Fruit fly (Drosophila melanogaster) whole organism, pupa: ENCODE results near the gene CG32452.

Experiments
- CG10348 ChIP-seq: fragments of 200-800 bp; sonication (Bioruptor generic); IDR thresholded peaks from 2 replicates; pipeline ENCODE4 v1.3.6; 2022; ENCODE audit warnings: missing biosample characterization, missing genetic modification characterization
- CG12605 ChIP-seq: fragments of 200-800 bp; sonication (Bioruptor generic); IDR thresholded peaks from 2 replicates; pipeline ENCODE4 v1.3.6; 2022; ENCODE audit warnings: missing biosample characterization, missing genetic modification characterization
- CG13204 ChIP-seq: fragments of 200-800 bp; sonication (Bioruptor generic); optimal IDR thresholded peaks from 2 replicates; lab custom pipeline; 2018; ENCODE audit warnings: missing biosample characterization, mild to moderate bottlenecking, missing genetic modification characterization, moderate library complexity
- CG14655 ChIP-seq: fragments of 200-800 bp; sonication (Bioruptor generic); optimal IDR thresholded peaks from 3 replicates; lab custom pipeline; 2017; ENCODE audit warnings: mild to moderate bottlenecking, missing biosample characterization, missing genetic modification reagents, missing genetic modification characterization
- CG15710 ChIP-seq: fragments of 200-800 bp; sonication (Bioruptor generic); optimal IDR thresholded peaks from 2 replicates; lab custom pipeline; 2018; ENCODE audit warnings: missing biosample characterization, mild to moderate bottlenecking, missing genetic modification characterization, moderate library complexity
- CG17806 ChIP-seq: fragments of 200-800 bp; sonication (Bioruptor generic); optimal IDR thresholded peaks from 2 replicates; lab custom pipeline; 2018; ENCODE audit warnings: missing biosample characterization, mild to moderate bottlenecking, missing genetic modification characterization, moderate library complexity
- CG32121 ChIP-seq: fragments of 200-800 bp; sonication (Bioruptor generic); IDR thresholded peaks from 2 replicates; pipeline ENCODE4 v1.3.6; 2022; ENCODE audit warnings: missing biosample characterization, missing genetic modification characterization
- CG34367 ChIP-seq: fragments of 200-800 bp; sonication (Bioruptor generic); optimal IDR thresholded peaks from 2 replicates; lab custom pipeline; 2018; ENCODE audit warnings: missing biosample characterization, mild to moderate bottlenecking, missing genetic modification characterization
- CG4496 ChIP-seq: fragments of 200-800 bp; sonication (Bioruptor generic); IDR thresholded peaks from 3 replicates; pipeline ENCODE4 v1.3.6; 2022; ENCODE audit warnings: missing biosample characterization, missing genetic modification characterization
- CG8159 ChIP-seq: fragments of 200-800 bp; sonication (Bioruptor generic); optimal IDR thresholded peaks from 3 replicates; lab custom pipeline; 2018; ENCODE audit warnings: missing biosample characterization, mild to moderate bottlenecking, missing genetic modification characterization, moderate library complexity
- CG8301 ChIP-seq: fragments of 200-800 bp; sonication (Bioruptor generic); optimal IDR thresholded peaks from 2 replicates; lab custom pipeline; 2018; ENCODE audit warnings: missing biosample characterization, mild to moderate bottlenecking, missing genetic modification characterization
- CG9948 ChIP-seq: fragments of 200-800 bp; sonication (Bioruptor generic); optimal IDR thresholded peaks from 2 replicates; lab custom pipeline; 2018; ENCODE audit warnings: missing biosample characterization, mild to moderate bottlenecking, missing genetic modification characterization, moderate library complexity
- D1 ChIP-seq: fragments of 200-800 bp; sonication (Bioruptor generic); optimal IDR thresholded peaks from 2 replicates; lab custom pipeline; 2018; ENCODE audit warnings: missing biosample characterization, mild to moderate bottlenecking, missing genetic modification characterization, moderate library complexity
- EcR ChIP-seq: fragments of 200-800 bp; sonication (Bioruptor generic); optimal IDR thresholded peaks from 3 replicates; lab custom pipeline; 2019; ENCODE audit warnings: missing biosample characterization, missing genetic modification characterization, mild to moderate bottlenecking, moderate library complexity, missing genetic modification reagents
- Ets98B ChIP-seq: fragments of 200-800 bp; sonication (Bioruptor generic); IDR thresholded peaks from 2 replicates; pipeline ENCODE4 v1.3.6; 2022; ENCODE audit warnings: missing biosample characterization, missing genetic modification characterization
- Pif1A ChIP-seq: fragments of 200-800 bp; sonication (Bioruptor generic); optimal IDR thresholded peaks from 3 replicates; lab custom pipeline; 2016; ENCODE audit warnings: missing biosample characterization, missing genetic modification characterization
- Pif1B ChIP-seq: fragments of 200-800 bp; sonication (Bioruptor generic); optimal IDR thresholded peaks from 3 replicates; lab custom pipeline; 2016; ENCODE audit warnings: missing biosample characterization, missing genetic modification characterization
- Snoo ChIP-seq: fragments of 200-800 bp; sonication (Bioruptor generic); optimal IDR thresholded peaks from 3 replicates; lab custom pipeline; 2017; ENCODE audit warnings: missing biosample characterization, mild to moderate bottlenecking, missing genetic modification characterization, inconsistent platforms
- fd96Ca ChIP-seq: fragments of 200-800 bp; sonication (Bioruptor generic); IDR thresholded peaks from 3 replicates; pipeline ENCODE4 v1.3.6; 2022; ENCODE audit warnings: missing biosample characterization, missing genetic modification characterization
- gl ChIP-seq: fragments of 200-800 bp; sonication (Bioruptor generic); optimal IDR thresholded peaks from 2 replicates; lab custom pipeline; 2018; ENCODE audit warnings: missing biosample characterization, mild to moderate bottlenecking, missing genetic modification characterization
- rn ChIP-seq: fragments of 200-800 bp; sonication (Bioruptor generic); IDR thresholded peaks from 2 replicates; pipeline ENCODE4 v1.3.6; 2022; ENCODE audit warnings: missing biosample characterization, missing genetic modification characterization

Gene CG32452

DNA sequence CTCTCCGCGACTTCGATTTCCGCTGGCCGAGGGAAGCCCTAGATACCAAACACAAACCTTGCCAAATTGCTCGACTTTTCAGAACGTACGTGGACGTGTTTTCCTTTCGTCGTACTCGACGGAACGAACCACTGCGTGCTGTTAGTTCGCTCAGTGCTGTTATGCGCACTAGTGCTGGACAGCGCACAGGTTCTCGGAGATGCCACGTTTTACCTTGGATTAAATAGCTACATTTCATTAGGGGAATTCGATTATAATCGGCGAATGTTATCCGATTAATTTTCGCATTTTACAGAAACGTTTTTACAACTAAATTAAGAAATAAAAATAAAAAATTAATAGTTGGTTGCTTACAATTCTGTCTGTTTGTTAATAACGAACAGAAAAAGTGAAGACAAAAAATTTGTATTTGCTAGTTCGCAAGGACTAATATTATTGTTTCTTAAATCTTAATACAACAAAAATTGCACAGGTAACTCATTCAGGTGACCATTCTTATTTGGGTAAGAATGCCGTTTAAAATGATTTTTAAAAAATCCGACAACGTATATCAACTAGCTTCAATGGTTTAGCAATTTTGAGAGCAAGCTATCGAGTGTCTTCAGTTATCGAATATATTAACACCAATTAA lies at the start of gene CG32452, which contains the start of gene ArfGAP3:
Gene CG32452, plus strand, starts transcription at position 592 of the 631 bp plus-strand sequence.
Gene ArfGAP3, minus strand, starts transcription at position 441 of the 631 bp plus-strand sequence.
- TF ChIP-seq EcR = no peak
- no peak for TF ChIP-seq CG12605 (GFP tag; lab: Robert Waterston, UW)
- peak; percentile 50; the same call in 1 of the 2 replicates for TF ChIP-seq rn (GFP tag; lab: Robert Waterston, UW)
- TF ChIP-seq D1 = no peak
- peak; percentile 74 for TF ChIP-seq CG4496 (GFP tag; lab: Robert Waterston, UW)
- peak; percentile 56 for TF ChIP-seq CG9948 (tag; lab: Kevin White, UChicago)
- TF ChIP-seq CG17806 = peak; percentile 61
- TF ChIP-seq Ets98B = peak; percentile 77
- TF ChIP-seq Snoo (tag; lab: Kevin White, UChicago) = no peak
- peak; percentile 37 for TF ChIP-seq CG34367
- no peak for TF ChIP-seq CG14655 (GFP tag; lab: Kevin White, UChicago)
- peak; percentile 33 for TF ChIP-seq Pif1B (GFP tag; lab: Kevin White, UChicago)
- TF ChIP-seq CG8159 (tag; lab: Kevin White, UChicago) = peak; percentile 62
- TF ChIP-seq gl (tag; lab: Kevin White, UChicago) = no peak
- no peak for TF ChIP-seq CG13204 (GFP tag; lab: Kevin White, UChicago)
- peak; percentile 63 for TF ChIP-seq CG15710
- TF ChIP-seq Pif1A (GFP tag; lab: Kevin White, UChicago) = no peak
- TF ChIP-seq fd96Ca = no peak
- TF ChIP-seq CG8301 = no peak
- no peak for TF ChIP-seq CG10348 (GFP tag; lab: Robert Waterston, UW)
- peak; percentile 78 for TF ChIP-seq CG32121 (GFP tag; lab: Robert Waterston, UW)

DNA sequence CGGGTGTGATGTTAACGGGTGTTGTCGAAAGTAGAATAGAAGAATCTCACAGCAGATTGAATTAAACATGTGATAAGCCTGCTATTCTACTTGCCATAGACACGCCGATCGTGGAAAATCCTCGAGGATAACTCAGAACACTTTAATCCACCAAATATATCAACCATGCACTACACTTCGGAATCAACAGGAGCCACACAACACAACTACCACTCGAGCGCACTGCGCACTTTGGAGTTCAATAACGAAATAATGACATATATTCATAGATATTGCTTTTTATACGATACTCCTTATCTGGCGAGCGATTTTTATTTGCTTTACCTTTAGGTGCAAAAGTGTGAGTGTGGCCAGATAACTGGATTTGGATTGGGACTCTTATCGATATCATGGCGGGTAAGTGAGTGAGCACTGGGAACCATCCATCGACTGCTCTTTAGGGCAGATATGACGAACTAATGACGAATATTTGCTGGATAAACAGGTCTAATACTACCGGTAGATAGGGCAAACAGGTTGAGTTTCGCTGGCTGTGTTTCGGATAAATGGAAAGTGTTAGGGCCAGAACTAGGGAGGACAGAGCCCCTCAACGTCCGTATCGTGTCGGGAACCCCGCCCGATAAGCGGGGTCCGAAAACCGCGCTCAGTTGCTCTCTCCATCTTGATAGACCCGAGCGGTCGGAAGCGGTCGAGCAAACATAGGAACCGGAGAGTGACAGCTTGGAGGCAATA lies 48.1 kb upstream of the CG32452 start, which contains the start of gene Jhbp6:
Gene Jhbp6, plus strand, starts transcription at position 682 of the 732 bp plus-strand sequence.
- TF ChIP-seq fd96Ca (no peak), CG32121 (GFP tag; lab: Robert Waterston, UW) (no peak), CG17806 (no peak), Pif1A (GFP tag; lab: Kevin White, UChicago) (no peak), Ets98B (no peak), rn (GFP tag; lab: Robert Waterston, UW) (no peak), CG34367 (no peak)

DNA sequence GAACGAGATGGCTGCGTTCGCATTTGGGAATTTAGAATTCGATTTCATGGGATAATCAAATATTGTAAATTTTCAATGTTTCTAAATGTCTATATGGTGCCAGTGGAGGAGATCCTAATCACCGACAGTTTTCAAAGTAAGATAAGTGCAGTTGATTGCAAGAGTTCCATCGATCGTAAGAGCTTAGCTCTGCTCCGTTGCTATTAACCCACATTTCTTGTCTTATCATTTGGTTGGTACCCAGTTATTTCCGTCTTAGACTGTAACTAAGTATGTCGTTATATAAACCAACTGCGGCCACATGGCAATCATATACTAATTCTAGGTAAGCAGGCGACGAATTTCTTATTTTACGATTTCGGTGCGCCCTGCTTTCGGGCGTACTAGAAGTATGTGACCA lies 47.4 kb upstream of the CG32452 start:
- TF ChIP-seq rn (GFP tag; lab: Robert Waterston, UW) (no peak), CG13204 (GFP tag; lab: Kevin White, UChicago) (no peak), CG15710 (no peak), CG9948 (tag; lab: Kevin White, UChicago) (no peak), CG8159 (tag; lab: Kevin White, UChicago) (no peak), Snoo (tag; lab: Kevin White, UChicago) (no peak), EcR (no peak), fd96Ca (no peak), CG12605 (GFP tag; lab: Robert Waterston, UW) (no peak), Pif1B (GFP tag; lab: Kevin White, UChicago) (no peak), Pif1A (GFP tag; lab: Kevin White, UChicago) (no peak), CG14655 (GFP tag; lab: Kevin White, UChicago) (no peak), CG10348 (GFP tag; lab: Robert Waterston, UW) (no peak), CG17806 (no peak), gl (tag; lab: Kevin White, UChicago) (no peak), CG34367 (no peak), CG8301 (no peak)

DNA sequence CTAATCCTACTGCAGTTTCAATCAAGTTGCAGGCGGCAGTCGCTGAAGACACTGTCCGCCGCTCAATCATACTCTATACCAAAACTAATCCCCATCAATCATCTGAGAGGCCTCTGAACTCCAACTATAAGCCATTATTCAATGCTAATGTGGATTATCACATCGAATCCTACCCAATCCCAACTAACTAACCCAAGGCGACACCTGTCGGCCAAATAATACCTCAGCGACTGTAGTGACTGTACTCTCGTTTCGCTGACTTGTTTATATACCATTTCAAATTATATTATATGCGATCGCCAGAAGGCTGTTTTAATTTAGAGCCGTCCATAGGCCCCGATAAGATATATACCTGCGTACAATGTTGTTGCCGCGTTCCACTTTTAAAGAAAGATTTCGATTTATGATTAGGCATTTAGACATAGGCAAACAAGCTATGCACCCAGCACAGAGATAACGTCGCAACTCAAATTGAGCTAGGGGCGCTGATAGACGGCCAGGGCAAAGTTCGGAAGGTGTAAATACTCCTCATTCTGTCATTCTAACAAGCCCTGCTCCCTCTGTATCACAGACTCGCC lies 45.7 kb upstream of the CG32452 start:
- no peak for TF ChIP-seq CG10348 (GFP tag; lab: Robert Waterston, UW)
- TF ChIP-seq fd96Ca = no peak
- no peak for TF ChIP-seq CG34367

dm6 chr3L:22680932-22681331 lies 36.6 kb upstream of the CG32452 start:
- TF ChIP-seq CG4496 (GFP tag; lab: Robert Waterston, UW) (no peak), CG12605 (GFP tag; lab: Robert Waterston, UW) (no peak), fd96Ca (no peak), rn (GFP tag; lab: Robert Waterston, UW) (no peak), CG8159 (tag; lab: Kevin White, UChicago) (no peak)

dm6 chr3L:22686987-22687386 lies 30.5 kb upstream of the CG32452 start, which contains the start of the genes CG14455 and CG14456:
Gene CG14455 (minus strand): TSS chr3L:22687087.
Gene CG14456 (plus strand): TSS chr3L:22687222.
- TF ChIP-seq CG15710 (no peak), gl (tag; lab: Kevin White, UChicago) (no peak), Pif1B (GFP tag; lab: Kevin White, UChicago) (no peak), Snoo (tag; lab: Kevin White, UChicago) (no peak), fd96Ca (no peak), CG34367 (no peak), CG4496 (GFP tag; lab: Robert Waterston, UW) (no peak), rn (GFP tag; lab: Robert Waterston, UW) (no peak), CG8301 (no peak), EcR (no peak), CG32121 (GFP tag; lab: Robert Waterston, UW) (no peak), CG10348 (GFP tag; lab: Robert Waterston, UW) (no peak), CG13204 (GFP tag; lab: Kevin White, UChicago) (no peak), Ets98B (no peak), CG8159 (tag; lab: Kevin White, UChicago) (no peak), D1 (no peak)
